Fruit fly (Drosophila melanogaster) S2 (cell line): ENCODE data around the gene CG3339.

Experiments used
- CG8478 ChIP-seq: fragments of >200 bp; optimal IDR thresholded peaks from 2 replicates; lab custom pipeline; 2018
- CTCF ChIP-seq, 2 experiments: fragments of >200 bp; optimal IDR thresholded peaks; 2 replicates each; lab custom pipeline; 2018

The CG3339 gene

dm6 chr3R:27322225-27322624 is at the start of gene CG3339:
CG3339 (minus strand) TSS chr3R:27322325.
- no peak for TF ChIP-seq CG8478 (lab: Kevin White, UChicago)
- TF ChIP-seq CTCF (optimal IDR thresholded peaks at IDR 0.05; lab: Kevin White, UChicago): no peak

- TF ChIP-seq CTCF (optimal IDR thresholded peaks at IDR 0.05; lab: Kevin White, UChicago) (no peak), CG8478 (lab: Kevin White, UChicago) (no peak)
Measured at dm6 chr3R:27368617-27369016, 46.5 kb upstream of the CG3339 start, which contains the start of gene CG46335. CG46335 (minus strand) TSS chr3R:27368717.

- TF ChIP-seq CG8478 (lab: Kevin White, UChicago): no peak
- no peak for TF ChIP-seq CTCF (optimal IDR thresholded peaks at IDR 0.05; lab: Kevin White, UChicago)
Measured at dm6 chr3R:27340322-27340721, 18.2 kb upstream of the CG3339 start, which contains the start of gene CG42534. CG42534 (plus strand) TSS chr3R:27340622.

- TF ChIP-seq CTCF (optimal IDR thresholded peaks at IDR 0.05; lab: Kevin White, UChicago) (no peak), CG8478 (lab: Kevin White, UChicago) (no peak)
Measured at dm6 chr3R:27330782-27331181, 8.7 kb upstream of the CG3339 start, which contains the start of gene CG3330. CG3330 (minus strand) TSS chr3R:27330882.

- no peak for TF ChIP-seq CTCF (optimal IDR thresholded peaks at IDR 0.05; lab: Kevin White, UChicago)
- no peak for TF ChIP-seq CG8478 (lab: Kevin White, UChicago)
Measured at dm6 chr3R:27294113-27294512, 28.0 kb downstream of the CG3339 start.

- TF ChIP-seq CG8478 (lab: Kevin White, UChicago) (no peak), CTCF (optimal IDR thresholded peaks at IDR 0.05; lab: Kevin White, UChicago) (no peak)
Measured at dm6 chr3R:27293065-27293464, 29.1 kb downstream of the CG3339 start.

DNA sequence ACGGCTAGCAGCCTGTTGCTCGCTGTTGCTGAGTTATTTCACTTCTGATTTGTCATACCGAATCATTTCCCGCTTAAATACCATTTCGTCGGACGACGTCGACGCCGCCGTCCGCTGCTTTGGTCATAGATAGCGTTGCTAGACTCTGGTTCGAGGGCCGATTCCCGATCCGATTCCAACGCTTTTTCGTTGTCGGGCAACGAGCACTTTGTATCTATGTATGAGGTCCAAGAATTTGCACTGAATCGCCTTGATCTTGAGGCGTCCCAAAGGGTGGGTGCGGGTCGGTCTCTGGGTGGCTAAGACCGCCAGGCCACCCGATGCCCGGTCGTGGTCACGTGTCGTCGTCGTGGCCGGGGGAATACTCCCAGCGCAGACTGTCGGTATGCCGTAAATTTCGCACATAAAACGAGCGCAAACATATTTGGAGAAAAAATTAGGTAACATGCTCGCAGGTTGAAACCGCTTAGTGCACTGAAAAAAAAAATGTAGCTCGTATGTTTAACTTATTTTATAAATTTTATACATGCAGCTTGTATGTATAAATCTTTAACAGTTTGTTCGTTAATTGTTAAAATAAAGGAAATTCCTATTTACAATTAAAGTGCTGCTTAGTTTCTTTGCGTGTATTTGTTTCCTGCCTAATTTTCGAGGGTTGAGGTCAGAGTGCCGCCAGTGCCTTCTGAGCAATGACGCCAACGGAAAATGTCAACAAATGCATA is 29.8 kb downstream of the CG3339 start, which contains the start of gene CG3348:
CG3348 (minus strand) TSS at position 51 of the 722 bp plus-strand sequence.
- TF ChIP-seq CG8478 (lab: Kevin White, UChicago): no peak
- no peak for TF ChIP-seq CTCF (optimal IDR thresholded peaks at IDR 0.05; lab: Kevin White, UChicago)

dm6 chr3R:27289638-27290037 is 32.5 kb downstream of the CG3339 start:
- TF ChIP-seq CTCF (optimal IDR thresholded peaks at IDR 0.05; lab: Kevin White, UChicago) (no peak), CG8478 (lab: Kevin White, UChicago) (no peak)

dm6 chr3R:27288202-27289135 is 33.7 kb downstream of the CG3339 start, which contains the start of the genes bigmax and Hmu:
bigmax (minus strand) TSS chr3R:27288526.
Hmu (plus strand) TSS chr3R:27288769.
- TF ChIP-seq CG8478 (lab: Kevin White, UChicago) (no peak), CTCF (optimal IDR thresholded peaks at IDR 0.05; lab: Kevin White, UChicago) (peak in 1 of 2 experiments; percentile 7)

- TF ChIP-seq CTCF (optimal IDR thresholded peaks at IDR 0.05; lab: Kevin White, UChicago) (no peak), CG8478 (lab: Kevin White, UChicago) (no peak)
Measured at dm6 chr3R:27283645-27284044, 38.5 kb downstream of the CG3339 start, which contains the start of gene CG3368. CG3368 (plus strand) TSS chr3R:27283780.

DNA sequence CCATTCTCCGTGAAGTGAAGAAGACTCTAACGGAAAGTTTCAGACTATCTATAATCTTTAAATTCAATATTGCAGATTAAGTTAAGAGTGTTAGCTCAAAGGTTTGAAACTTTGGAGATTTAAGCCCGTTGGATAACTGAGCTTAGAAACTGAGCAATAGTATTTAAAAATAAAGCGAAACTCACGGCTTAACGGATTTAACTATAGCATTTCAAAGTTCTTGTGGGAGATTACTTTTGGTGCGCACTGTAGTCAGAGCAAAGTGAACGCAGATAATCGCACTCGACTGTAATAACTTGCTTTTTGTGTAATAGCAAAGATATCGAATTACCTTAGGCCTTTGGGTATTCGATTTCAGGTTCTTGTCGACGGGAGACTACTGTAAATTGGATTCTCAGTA is 39.8 kb downstream of the CG3339 start, which contains the start of gene mrt:
mrt (minus strand) TSS at position 376 of the 400 bp plus-strand sequence.
- TF ChIP-seq CG8478 (lab: Kevin White, UChicago) (no peak), CTCF (optimal IDR thresholded peaks at IDR 0.05; lab: Kevin White, UChicago) (no peak)

DNA sequence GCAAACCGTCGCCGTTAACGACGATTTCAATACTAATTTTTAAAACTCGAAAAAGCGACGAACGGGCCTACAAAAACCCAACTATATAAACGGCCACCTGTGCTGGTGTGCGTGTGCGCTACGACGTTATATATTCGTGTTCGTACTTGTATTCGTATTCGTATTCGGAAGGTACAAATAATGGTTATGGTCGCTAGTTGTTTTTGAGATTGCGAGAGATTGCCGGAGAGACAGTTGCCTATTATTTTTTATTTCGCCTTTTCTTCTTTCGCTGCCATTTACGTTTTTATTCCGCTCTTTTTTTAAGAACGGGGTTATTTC is 40.4 kb downstream of the CG3339 start:
- TF ChIP-seq CTCF (optimal IDR thresholded peaks at IDR 0.05; lab: Kevin White, UChicago) (peak in 1 of 2 experiments; percentile 16), CG8478 (lab: Kevin White, UChicago) (no peak)

DNA sequence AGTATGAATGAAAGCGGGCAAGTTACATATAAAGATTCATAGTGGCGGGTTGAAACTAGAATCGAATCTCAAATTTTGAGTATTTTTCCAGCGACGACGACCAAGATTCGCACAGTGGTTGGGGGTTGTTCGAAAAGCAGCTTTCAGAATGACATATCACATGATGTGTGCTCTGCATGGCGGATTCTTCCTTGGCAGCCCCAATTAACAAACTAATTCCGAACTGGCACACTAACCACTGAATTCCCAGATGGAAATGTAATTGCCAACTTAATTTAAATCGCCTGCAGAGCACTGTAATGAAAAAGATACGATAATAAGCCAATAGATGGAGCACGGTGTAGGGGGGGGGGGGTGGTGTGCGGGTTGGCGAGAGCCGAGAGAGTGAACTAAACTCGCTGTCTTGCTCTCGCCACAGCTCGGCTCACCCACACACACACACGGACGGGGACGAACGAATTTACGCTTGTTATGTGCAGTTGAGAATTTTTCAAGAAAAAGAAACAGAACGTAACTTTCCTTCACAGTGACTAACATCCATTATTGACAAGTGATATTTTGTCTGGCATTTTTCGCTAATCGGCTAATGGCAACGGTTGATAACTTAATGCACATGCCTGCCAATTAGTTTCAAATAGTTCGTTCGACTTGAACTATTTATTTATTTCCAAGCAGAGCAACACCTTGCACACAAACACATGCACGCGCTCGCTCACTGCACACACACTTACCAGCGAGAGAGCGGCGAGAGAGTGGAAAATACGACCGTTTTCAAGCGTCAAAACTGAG is 40.9 kb downstream of the CG3339 start:
- TF ChIP-seq CTCF (optimal IDR thresholded peaks at IDR 0.05; lab: Kevin White, UChicago) (peak; percentile 3 to 15), CG8478 (lab: Kevin White, UChicago) (no peak)

DNA sequence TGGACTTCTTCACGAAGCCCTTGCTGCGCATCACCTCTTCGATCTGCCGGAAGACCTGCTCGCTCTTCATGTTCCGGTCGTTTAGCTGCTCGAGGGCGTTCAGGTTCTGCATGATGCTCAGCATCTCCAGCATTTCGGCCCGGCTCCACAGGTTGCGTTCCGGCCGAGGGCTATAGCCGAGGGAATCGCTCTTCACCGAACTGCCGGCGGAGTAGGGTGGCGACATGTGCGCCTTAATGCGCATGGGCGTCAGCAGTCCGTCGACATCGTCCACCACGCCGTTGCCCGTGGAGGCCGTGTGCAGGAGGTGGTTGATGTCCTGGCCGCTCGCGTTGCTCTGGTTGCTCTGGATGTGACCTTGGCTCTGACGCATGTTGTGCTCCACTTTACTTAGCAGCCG is 42.6 kb downstream of the CG3339 start:
- TF ChIP-seq CG8478 (lab: Kevin White, UChicago): no peak
